Fruit fly (Drosophila melanogaster): ENCODE measurements around the gene CG14669.

Gene CG14669

DNA sequence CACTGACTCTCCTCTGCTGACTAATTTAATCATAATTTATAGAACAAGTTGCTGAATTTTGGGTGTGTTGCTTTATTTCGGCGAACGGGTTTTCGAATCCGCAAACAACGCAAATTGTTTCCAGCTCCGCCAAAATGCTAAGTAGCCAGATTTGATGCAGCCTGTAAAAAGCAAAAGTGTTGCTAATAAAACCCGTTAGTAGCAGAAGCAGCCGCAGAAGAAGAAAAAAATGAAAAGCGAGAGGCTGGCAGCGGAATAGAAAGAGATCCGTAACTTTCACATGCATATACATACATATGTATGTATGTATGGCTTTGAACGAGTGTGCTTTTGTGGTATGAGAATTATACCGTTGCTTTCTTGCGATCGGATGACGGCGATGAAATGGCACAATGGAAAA lies 22.3 kb upstream of the CG14669 start:
- TF ChIP-seq CTCF (optimal IDR thresholded peaks at IDR 0.05) (no peak), CG8478 (optimal IDR thresholded peaks at IDR 0.05) (no peak)

DNA sequence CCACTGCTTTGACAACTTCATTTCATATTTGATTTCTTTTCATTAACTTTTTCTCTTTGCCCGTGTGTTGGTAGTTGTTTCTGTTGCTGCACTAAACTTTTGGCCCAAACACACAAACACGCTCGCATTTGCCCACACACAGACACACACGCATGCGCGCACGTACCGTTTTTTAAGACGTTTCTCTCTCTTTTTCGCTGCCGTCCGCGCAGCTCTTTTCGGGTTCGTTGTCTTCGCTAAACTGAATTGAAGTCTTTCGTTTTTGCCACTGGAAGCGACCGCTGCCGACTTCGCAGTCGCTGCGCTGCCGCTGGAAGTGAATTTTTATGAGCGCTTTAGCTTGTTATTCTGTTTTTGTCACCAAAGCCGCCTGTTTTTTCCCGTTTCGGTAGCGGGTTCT lies 21.7 kb upstream of the CG14669 start, which contains the start of gene kkv:
TSS of gene kkv (minus strand) at position 246 of the 400 bp plus-strand sequence.
- TF ChIP-seq CG8478 (optimal IDR thresholded peaks at IDR 0.05): no peak
- no peak for TF ChIP-seq CTCF (optimal IDR thresholded peaks at IDR 0.05)

DNA sequence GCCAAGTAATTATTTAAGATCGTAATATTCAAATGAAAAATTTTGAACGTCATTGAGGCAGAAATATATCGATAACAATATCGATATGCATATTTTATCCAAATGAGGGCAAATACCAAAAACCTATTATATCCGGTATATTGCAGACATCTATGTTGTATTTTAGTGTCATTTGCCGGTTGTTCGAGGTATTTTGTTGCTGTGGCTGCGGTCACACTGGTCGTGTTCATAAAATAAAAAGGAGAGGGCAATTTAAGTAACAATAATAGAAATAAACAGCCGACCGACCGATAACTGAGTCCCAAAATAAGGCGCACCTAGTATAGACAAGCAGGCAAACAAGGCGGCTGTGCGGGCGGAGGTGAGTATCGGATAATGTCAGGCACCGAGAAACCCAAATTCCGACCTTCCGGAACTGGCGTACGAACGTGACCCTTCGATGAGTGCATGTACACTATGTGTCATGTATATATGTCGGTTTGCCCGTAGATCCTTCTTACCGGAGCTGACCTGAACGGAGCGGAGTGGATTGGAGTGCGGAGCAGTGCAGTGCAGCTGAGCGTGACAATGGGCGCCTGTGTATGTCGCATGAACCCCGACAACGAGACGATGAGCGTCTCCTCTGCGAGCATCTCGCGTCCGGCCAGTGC lies 20.5 kb upstream of the CG14669 start, which contains the start of gene CG1172:
TSS of gene CG1172 (plus strand) at position 181 of the 650 bp plus-strand sequence.
- TF ChIP-seq CTCF (optimal IDR thresholded peaks at IDR 0.05): no peak
- TF ChIP-seq CG8478 (optimal IDR thresholded peaks at IDR 0.05): no peak

DNA sequence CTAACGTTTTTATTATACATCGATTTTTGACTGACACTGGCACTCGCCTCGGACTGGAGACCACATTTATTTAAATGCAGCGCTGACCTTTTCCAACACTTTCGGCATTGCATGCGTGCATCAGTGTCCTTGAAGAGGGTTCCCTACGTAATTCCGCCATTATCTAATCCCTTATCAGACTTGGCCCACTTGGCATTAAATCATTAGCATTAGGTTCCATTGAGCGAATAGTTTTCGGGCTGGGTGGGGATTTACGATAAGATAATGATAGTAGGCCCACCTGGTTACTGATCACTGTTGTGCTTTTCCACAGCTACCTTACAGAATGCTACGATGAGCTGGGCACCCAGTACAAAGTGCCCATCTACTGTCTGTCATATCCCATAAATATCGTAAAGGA lies 19.1 kb upstream of the CG14669 start:
- TF ChIP-seq CG8478 (optimal IDR thresholded peaks at IDR 0.05): no peak
- TF ChIP-seq CTCF (optimal IDR thresholded peaks at IDR 0.05): no peak

DNA sequence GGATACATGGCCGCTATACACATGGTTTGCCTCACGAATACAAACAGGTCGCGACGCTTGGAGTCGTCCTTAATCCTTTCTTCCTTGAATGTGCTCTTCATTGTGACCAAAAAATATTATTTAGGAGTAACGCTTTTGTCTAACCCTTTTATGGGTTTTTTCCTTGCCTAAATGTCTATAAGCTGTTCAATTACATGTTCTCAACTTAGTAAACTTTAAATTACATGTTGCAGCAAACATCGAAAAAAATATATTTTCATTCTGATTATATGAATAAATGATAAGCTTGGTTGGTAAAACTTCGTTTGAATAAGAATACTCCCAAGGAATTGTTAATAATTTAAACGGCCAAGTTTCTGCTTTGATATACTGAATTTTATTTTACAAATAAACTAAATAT lies 15.2 kb upstream of the CG14669 start, which contains the start of gene Or83a:
TSS of gene Or83a (minus strand) at position 101 of the 400 bp plus-strand sequence.
- TF ChIP-seq CTCF (optimal IDR thresholded peaks at IDR 0.05): no peak
- TF ChIP-seq CG8478 (optimal IDR thresholded peaks at IDR 0.05): no peak

DNA sequence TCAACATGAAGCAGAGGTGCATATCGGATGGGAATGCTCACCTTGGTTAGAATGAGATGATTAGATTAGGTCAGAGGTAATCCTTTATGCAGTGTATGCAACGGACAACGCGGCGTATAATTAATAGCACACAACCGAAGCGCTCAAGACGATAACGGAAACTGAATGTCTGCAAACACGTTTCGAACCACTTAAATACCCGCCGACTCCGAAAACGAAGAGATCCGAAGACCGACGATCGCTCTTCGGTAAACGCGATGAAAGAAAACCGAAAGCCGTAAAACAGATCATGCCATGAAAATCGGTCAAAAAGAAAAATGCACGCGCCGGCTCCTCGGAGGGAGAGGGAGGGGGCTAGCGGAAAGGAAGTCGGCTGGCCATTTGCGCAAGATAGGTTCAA lies 10.4 kb upstream of the CG14669 start, which contains the start of gene CG2663:
TSS of gene CG2663 (minus strand) at position 173 of the 400 bp plus-strand sequence.
- TF ChIP-seq CG8478 (optimal IDR thresholded peaks at IDR 0.05) (no peak), CTCF (optimal IDR thresholded peaks at IDR 0.05) (no peak)

DNA sequence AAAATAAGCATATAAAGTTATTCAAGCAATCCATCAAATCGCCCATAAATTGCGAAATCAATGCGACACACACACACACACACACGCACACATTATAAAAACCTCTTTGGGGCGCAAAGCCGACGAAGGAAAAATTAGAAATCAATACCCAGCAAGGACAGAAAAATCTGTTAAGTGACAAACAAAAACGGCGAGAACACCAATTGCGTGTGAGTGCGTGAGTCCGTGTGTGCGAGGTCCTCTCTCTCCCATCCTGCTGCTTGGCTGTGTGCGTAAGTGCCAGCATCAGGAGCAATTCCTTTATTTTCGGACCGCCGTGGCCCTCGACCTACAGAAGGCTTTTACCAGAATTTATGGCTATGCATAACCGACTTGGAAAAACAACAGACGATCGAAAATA lies 2.0 kb upstream of the CG14669 start, which contains the start of gene Orco:
TSS of gene Orco (minus strand) at position 101 of the 400 bp plus-strand sequence.
- TF ChIP-seq CG8478 (optimal IDR thresholded peaks at IDR 0.05) (no peak), CTCF (optimal IDR thresholded peaks at IDR 0.05) (no peak)

DNA sequence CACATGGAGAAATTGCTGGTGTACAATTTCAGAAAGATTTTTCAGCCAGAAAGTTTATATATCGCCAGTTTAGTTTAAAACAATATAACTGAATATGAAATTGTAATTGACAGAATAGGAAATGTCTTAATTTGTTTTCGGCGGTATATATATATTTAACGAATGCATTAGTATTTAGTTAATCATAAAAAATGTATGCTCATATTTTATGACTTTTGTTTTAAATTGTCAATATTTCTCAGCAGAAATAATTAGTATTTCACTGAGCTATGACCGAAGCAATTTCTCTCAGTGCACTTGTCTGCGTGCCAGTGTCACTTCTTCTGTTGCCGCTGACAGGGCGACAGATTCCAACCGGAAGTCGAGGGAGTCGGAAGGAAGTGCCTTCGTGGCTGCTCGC lies 1.3 kb upstream of the CG14669 start:
- no peak for TF ChIP-seq CTCF (optimal IDR thresholded peaks at IDR 0.05)
- TF ChIP-seq CG8478 (optimal IDR thresholded peaks at IDR 0.05): no peak

DNA sequence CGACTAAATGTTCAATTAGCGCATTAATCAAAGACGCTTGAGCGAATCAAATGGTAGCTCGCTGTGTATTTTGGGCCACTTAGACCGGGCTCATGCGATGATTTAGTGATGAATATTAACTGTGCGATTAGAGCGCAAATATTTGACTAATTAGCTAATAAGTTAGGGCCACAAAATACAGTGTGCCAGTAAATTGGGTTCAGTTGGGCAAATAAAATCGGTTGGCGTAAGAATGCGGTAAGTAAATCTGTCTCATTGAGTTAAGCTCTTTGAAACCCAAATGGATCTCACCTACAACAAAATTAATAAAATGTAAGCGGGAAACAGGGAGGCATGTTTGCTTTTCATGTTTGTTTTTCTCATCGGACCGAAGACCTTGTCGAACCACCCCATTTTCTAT lies 6.1 kb downstream of the CG14669 start:
- no peak for TF ChIP-seq CG8478 (optimal IDR thresholded peaks at IDR 0.05)
- no peak for TF ChIP-seq CTCF (optimal IDR thresholded peaks at IDR 0.05)

DNA sequence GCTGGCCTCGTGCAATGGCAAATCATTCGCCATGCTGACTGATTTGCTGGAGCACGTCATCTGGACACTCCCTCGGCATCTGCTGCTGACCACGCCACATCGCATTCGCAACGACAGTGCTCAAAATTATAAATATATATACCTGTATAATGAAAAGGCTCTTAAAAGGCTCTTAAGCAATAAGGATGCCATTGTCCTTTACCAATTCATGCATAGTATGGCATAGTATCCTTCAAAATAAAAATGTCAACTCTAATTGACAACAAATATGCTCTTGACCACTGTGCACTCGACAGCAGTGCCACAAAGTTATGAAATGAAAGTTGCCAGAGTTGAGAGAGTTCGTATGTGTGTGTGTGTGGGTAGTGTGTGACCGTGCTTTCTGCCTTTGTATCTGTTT lies 7.8 kb downstream of the CG14669 start:
- TF ChIP-seq CTCF (optimal IDR thresholded peaks at IDR 0.05) (no peak), CG8478 (optimal IDR thresholded peaks at IDR 0.05) (no peak)

DNA sequence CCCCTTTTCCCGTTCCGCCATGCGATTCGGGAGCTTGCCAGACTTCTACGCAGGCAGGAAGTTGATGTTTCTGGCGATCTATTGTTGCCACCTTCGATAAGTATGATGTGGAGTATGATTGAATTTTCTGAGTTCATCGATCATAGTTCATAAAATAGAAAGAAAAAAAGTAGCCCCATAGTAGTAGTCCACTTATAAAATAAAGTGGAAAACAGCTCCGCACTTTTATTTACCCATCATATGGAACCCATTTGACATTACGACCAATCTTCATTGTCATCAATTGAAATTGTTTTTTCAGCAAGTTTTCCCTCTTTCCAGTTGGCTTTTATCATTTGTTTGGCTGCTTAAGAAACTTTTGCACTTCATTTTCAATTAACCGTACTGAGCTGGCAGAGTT lies 12.8 kb downstream of the CG14669 start, which contains the start of gene CG12147:
TSS of gene CG12147 (minus strand) at position 101 of the 400 bp plus-strand sequence.
- TF ChIP-seq CTCF (optimal IDR thresholded peaks at IDR 0.05) (no peak), CG8478 (optimal IDR thresholded peaks at IDR 0.05) (no peak)

DNA sequence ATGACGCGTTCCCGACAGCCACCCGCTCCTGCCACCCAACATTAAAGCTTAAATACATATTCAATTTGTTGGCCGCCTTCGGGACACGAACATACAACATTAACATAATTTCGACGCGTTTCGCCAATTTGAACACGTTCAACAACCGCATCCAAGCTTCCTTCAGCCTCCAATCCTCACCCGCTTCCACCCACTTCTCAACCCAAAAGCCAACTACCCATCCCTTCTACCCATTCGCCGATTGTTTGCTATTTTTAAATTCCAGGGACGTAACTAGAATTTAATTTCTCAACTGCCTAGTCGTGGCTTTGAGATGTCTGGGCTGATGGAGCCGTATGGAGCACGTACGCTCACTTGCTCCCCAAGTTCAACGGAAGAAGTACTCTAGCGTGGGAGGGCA lies 15.5 kb downstream of the CG14669 start:
- TF ChIP-seq CG8478 (optimal IDR thresholded peaks at IDR 0.05) (no peak), CTCF (optimal IDR thresholded peaks at IDR 0.05) (no peak)

DNA sequence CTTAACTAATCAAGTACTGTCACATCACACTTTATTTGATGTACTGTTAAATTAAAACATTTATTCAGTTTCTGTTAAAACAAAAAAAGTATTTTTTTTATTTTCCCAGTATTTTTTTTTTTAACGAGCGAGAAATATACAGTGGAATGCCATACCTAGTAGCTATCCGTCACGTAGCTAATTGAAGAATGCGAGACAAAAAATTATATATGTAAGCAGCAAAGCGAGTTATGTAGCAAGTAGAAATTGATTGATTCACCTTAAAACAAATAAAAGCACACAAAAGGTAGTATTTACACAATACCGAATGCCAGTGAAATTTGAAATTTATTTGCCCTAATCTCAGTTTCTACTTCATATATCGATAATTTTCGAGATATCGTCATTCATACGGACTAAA lies 24.4 kb downstream of the CG14669 start:
- no peak for TF ChIP-seq CTCF (optimal IDR thresholded peaks at IDR 0.05)
- TF ChIP-seq CG8478 (optimal IDR thresholded peaks at IDR 0.05): no peak

DNA sequence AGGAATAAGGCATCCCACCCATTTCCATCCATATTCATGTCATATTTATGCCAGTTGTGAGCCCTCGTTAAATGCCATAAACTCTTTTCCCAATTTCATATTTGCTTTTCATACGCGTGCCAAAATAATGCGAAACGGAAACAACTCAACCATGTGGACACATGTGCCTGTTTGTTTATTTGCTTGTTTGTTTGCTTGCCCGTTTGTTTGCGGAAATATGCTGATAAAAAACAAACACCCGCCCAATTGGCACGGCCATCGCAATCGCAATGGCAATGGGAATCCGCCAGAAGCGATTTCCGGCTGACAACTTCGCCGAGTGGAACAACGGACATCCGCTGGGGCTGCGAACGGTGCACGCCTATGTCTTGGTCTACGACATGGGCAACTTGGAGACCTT lies 40.0 kb downstream of the CG14669 start:
- TF ChIP-seq CTCF (optimal IDR thresholded peaks at IDR 0.05) (no peak), CG8478 (optimal IDR thresholded peaks at IDR 0.05) (no peak)

DNA sequence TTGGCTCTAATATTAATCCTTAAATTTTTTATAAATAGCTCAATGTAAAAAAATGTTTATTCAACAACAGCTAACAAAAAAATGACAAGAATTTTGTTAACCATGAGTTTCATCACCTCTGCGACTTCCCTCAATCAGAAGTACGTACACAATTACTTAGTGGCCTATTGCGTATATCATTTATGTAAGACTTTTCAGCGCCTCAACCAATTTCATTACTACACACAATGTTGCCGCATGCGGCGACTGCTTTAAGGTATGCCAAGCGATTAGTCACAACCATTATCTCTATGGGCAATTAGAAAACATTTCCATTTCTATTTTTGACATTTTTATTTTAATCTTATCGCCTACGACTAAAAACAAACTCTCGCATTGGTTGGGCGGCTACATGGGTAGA lies 44.3 kb downstream of the CG14669 start:
- no peak for TF ChIP-seq CTCF (optimal IDR thresholded peaks at IDR 0.05)
- no peak for TF ChIP-seq CG8478 (optimal IDR thresholded peaks at IDR 0.05)

DNA sequence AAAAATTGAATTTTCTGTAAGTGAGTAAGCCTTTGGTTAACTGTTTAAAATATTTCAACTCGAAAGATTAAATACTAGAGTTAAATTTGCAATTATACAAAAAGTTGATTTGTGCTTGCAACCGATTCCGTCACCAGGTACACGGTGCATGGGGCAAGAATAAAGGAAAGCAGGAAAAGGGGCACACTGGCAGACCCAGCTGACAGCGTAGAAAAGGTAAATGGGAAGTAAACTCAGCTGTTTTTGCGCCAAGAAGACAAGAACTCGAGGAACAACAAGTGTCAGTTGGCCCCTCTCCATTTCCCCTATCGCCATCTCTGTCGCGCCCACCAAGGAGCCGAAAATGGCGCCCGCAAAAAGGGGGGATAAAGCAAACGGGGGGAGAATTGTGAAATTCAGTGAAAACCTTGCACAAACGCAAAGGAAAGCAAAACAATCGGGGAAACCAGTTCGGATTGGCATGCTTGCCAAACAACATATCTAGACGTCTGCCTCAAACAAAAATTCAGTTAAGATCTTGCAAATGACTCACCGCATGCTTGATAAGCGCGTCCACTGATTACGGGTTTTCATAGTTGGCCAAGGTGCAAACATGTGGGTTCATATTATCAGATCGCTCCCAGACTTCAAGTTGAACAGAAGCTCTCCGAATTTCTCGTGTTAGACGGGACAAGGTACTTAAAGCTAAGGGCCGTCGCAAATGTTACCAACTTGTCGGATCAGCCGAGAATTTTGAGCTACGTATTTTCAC lies 49.0 kb downstream of the CG14669 start:
- TF ChIP-seq CG8478 (optimal IDR thresholded peaks at IDR 0.05) (no peak), CTCF (optimal IDR thresholded peaks at IDR 0.05) (no peak)
